Fruit fly (Drosophila melanogaster) whole organism, adult: Measurements from ENCODE around the gene Lectin-galC1.

ENCODE experiments used
- CG11617 ChIP-seq: fragments of 200-800 bp; sonication (Bioruptor generic); optimal IDR thresholded peaks from 2 replicates; lab custom pipeline; 2017; ENCODE audit warnings: mild to moderate bottlenecking, missing biosample characterization, missing genetic modification reagents, missing genetic modification characterization
- CG12768 ChIP-seq: fragments of 200-800 bp; sonication (Bioruptor generic); optimal IDR thresholded peaks from 2 replicates; lab custom pipeline; 2017; ENCODE audit warnings: missing biosample characterization, missing genetic modification characterization, mild to moderate bottlenecking, moderate library complexity, missing genetic modification reagents
- CG14711 ChIP-seq: fragments of 200-800 bp; sonication (Bioruptor generic); optimal IDR thresholded peaks from 2 replicates; lab custom pipeline; 2018; ENCODE audit warnings: missing biosample characterization, mild to moderate bottlenecking, missing genetic modification characterization, moderate library complexity
- CG1620 ChIP-seq: fragments of 200-800 bp; sonication (Bioruptor generic); optimal IDR thresholded peaks from 2 replicates; lab custom pipeline; 2016; ENCODE audit warnings: missing biosample characterization, missing genetic modification characterization
- CG33017 ChIP-seq: fragments of 200-800 bp; sonication (Bioruptor generic); optimal IDR thresholded peaks from 2 replicates; lab custom pipeline; 2018; ENCODE audit warnings: missing biosample characterization, mild to moderate bottlenecking, missing genetic modification characterization, moderate library complexity
- CG5204 ChIP-seq: fragments of 200-800 bp; sonication (Bioruptor generic); optimal IDR thresholded peaks from 2 replicates; lab custom pipeline; 2016; ENCODE audit warnings: missing biosample characterization, missing genetic modification characterization
- CG7045 ChIP-seq: fragments of 200-800 bp; sonication (Bioruptor generic); optimal IDR thresholded peaks from 2 replicates; lab custom pipeline; 2017; ENCODE audit warnings: missing biosample characterization, mild to moderate bottlenecking, missing genetic modification characterization
- CG7101 ChIP-seq: fragments of 200-800 bp; sonication (Bioruptor generic); optimal IDR thresholded peaks from 2 replicates; lab custom pipeline; 2018; ENCODE audit warnings: missing biosample characterization, mild to moderate bottlenecking, missing genetic modification characterization, moderate library complexity
- Clk ChIP-seq: fragments of 200-800 bp; sonication (Bioruptor generic); optimal IDR thresholded peaks from 2 replicates; lab custom pipeline; 2017; ENCODE audit warnings: missing biosample characterization, missing genetic modification characterization
- Crg-1 ChIP-seq: fragments of 200-800 bp; sonication (Bioruptor generic); optimal IDR thresholded peaks from 2 replicates; lab custom pipeline; 2016; ENCODE audit warnings: missing biosample characterization, missing genetic modification characterization
- Hr96 ChIP-seq: fragments of 200-800 bp; sonication (Bioruptor generic); optimal IDR thresholded peaks from 2 replicates; lab custom pipeline; 2016; ENCODE audit warnings: missing biosample characterization, missing genetic modification characterization
- Mnt ChIP-seq: fragments of 200-800 bp; sonication (Bioruptor generic); optimal IDR thresholded peaks from 2 replicates; lab custom pipeline; 2016; ENCODE audit warnings: missing biosample characterization, mild to moderate bottlenecking, missing genetic modification characterization
- bab1 ChIP-seq: fragments of 200-800 bp; sonication (Bioruptor generic); optimal IDR thresholded peaks from 3 replicates; lab custom pipeline; 2019; ENCODE audit warnings: missing biosample characterization, mild to moderate bottlenecking, missing genetic modification characterization, moderate library complexity
- cic ChIP-seq: fragments of 200-800 bp; sonication (Bioruptor generic); optimal IDR thresholded peaks from 2 replicates; lab custom pipeline; 2017; ENCODE audit warnings: missing biosample characterization, mild to moderate bottlenecking, missing genetic modification characterization, moderate library complexity
- cnc ChIP-seq, 2 experiments: fragments of >200 bp; optimal IDR thresholded peaks; 2 replicates each; lab custom pipeline; 2017
- kay ChIP-seq: fragments of 200-800 bp; sonication (Bioruptor generic); peaks from one replicate; lab custom pipeline; 2016; ENCODE audit warnings: missing biosample characterization, missing genetic modification characterization, borderline replicate concordance
- ovo ChIP-seq: fragments of 200-800 bp; sonication (Bioruptor generic); optimal IDR thresholded peaks from 2 replicates; lab custom pipeline; 2016; ENCODE audit warnings: missing biosample characterization, missing genetic modification characterization
- pad ChIP-seq: fragments of 200-800 bp; sonication (Bioruptor generic); optimal IDR thresholded peaks from 3 replicates; lab custom pipeline; 2017; ENCODE audit warnings: missing biosample characterization, missing genetic modification characterization, mild to moderate bottlenecking, moderate library complexity, missing genetic modification reagents
- tj ChIP-seq: fragments of 200-800 bp; sonication (Bioruptor generic); optimal IDR thresholded peaks from 3 replicates; lab custom pipeline; 2017; ENCODE audit warnings: missing biosample characterization, mild to moderate bottlenecking, missing genetic modification characterization, moderate library complexity
- toe ChIP-seq: fragments of 200-800 bp; sonication (Bioruptor generic); optimal IDR thresholded peaks from 2 replicates; lab custom pipeline; 2016; ENCODE audit warnings: missing biosample characterization, missing genetic modification characterization

Lectin-galC1 gene

dm6 chr2L:19378620-19379019 is 38.6 kb upstream of the Lectin-galC1 start:
- TF ChIP-seq cnc (optimal IDR thresholded peaks at IDR 0.05; lab: Kevin White, UChicago): no peak
- TF ChIP-seq CG7045 (GFP tag; lab: Kevin White, UChicago): no peak
- TF ChIP-seq kay: no peak
- TF ChIP-seq pad (GFP tag; lab: Kevin White, UChicago): no peak
- no peak for TF ChIP-seq cic (GFP tag; lab: Kevin White, UChicago)
- TF ChIP-seq Clk (GFP tag; lab: Kevin White, UChicago): no peak
- no peak for TF ChIP-seq tj
- no peak for TF ChIP-seq ovo (GFP tag; lab: Kevin White, UChicago)
- no peak for TF ChIP-seq CG11617 (GFP tag; lab: Kevin White, UChicago)
- TF ChIP-seq CG33017: no peak
- TF ChIP-seq CG7101: no peak
- TF ChIP-seq Crg-1 (GFP tag; lab: Kevin White, UChicago): no peak
- no peak for TF ChIP-seq CG5204 (GFP tag; lab: Kevin White, UChicago)
- TF ChIP-seq toe (GFP tag; lab: Kevin White, UChicago): no peak
- TF ChIP-seq bab1 (GFP tag; lab: Kevin White, UChicago): no peak
- TF ChIP-seq CG1620 (GFP tag; lab: Kevin White, UChicago): no peak
- no peak for TF ChIP-seq CG12768 (GFP tag; lab: Kevin White, UChicago)

DNA sequence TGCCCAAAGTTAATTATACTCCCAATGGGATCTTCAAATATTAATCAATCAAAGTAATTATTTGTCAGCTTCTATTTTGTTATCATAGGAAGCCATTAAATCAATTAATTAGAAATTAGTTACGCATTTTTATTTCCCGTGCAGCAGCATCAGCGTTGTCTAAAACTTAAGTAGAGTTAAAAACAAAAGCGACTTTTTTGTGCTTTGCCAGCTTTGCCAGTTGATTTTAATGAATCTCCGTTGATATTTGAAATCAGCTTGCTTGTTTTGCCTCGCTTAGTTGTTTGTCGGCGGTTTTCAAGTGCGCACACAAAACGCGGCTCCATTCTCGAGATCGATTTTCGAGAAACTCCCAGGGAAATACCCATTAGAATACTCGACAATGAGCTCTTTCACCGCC is 36.6 kb upstream of the Lectin-galC1 start, which contains the start of gene CG17350:
Gene CG17350 (plus strand): TSS at position 301 of the 400 bp plus-strand sequence.
- TF ChIP-seq CG11617 (GFP tag; lab: Kevin White, UChicago) (no peak), Clk (GFP tag; lab: Kevin White, UChicago) (no peak), toe (GFP tag; lab: Kevin White, UChicago) (no peak), CG12768 (GFP tag; lab: Kevin White, UChicago) (no peak), bab1 (GFP tag; lab: Kevin White, UChicago) (no peak), cic (GFP tag; lab: Kevin White, UChicago) (no peak), Crg-1 (GFP tag; lab: Kevin White, UChicago) (no peak), tj (no peak), Hr96 (GFP tag; lab: Kevin White, UChicago) (no peak), kay (no peak), CG7101 (no peak), CG33017 (no peak), CG1620 (GFP tag; lab: Kevin White, UChicago) (no peak), CG7045 (GFP tag; lab: Kevin White, UChicago) (no peak), Mnt (GFP tag; lab: Kevin White, UChicago) (no peak), ovo (GFP tag; lab: Kevin White, UChicago) (no peak), CG14711 (no peak), CG5204 (GFP tag; lab: Kevin White, UChicago) (no peak)

dm6 chr2L:19382353-19382752 is 34.9 kb upstream of the Lectin-galC1 start:
- TF ChIP-seq CG1620 (GFP tag; lab: Kevin White, UChicago): no peak
- TF ChIP-seq CG7045 (GFP tag; lab: Kevin White, UChicago): no peak
- no peak for TF ChIP-seq CG14711
- TF ChIP-seq pad (GFP tag; lab: Kevin White, UChicago): no peak
- no peak for TF ChIP-seq CG7101
- no peak for TF ChIP-seq Crg-1 (GFP tag; lab: Kevin White, UChicago)
- no peak for TF ChIP-seq bab1 (GFP tag; lab: Kevin White, UChicago)
- TF ChIP-seq toe (GFP tag; lab: Kevin White, UChicago): no peak
- TF ChIP-seq ovo (GFP tag; lab: Kevin White, UChicago): no peak
- no peak for TF ChIP-seq CG33017

dm6 chr2L:19386106-19386715 is 31.0 kb upstream of the Lectin-galC1 start, which contains the start of gene fon:
fon (minus strand) TSS chr2L:19386205.
- TF ChIP-seq cic (GFP tag; lab: Kevin White, UChicago) (peak; percentile 55), CG14711 (no peak), kay (peak; percentile 62)

dm6 chr2L:19388966-19389365 is 28.3 kb upstream of the Lectin-galC1 start:
- TF ChIP-seq CG1620 (GFP tag; lab: Kevin White, UChicago) (no peak), ovo (GFP tag; lab: Kevin White, UChicago) (no peak), tj (no peak), CG12768 (GFP tag; lab: Kevin White, UChicago) (no peak), Crg-1 (GFP tag; lab: Kevin White, UChicago) (no peak), CG14711 (no peak), bab1 (GFP tag; lab: Kevin White, UChicago) (no peak), CG7045 (GFP tag; lab: Kevin White, UChicago) (no peak), CG7101 (no peak), cnc (optimal IDR thresholded peaks at IDR 0.05; lab: Kevin White, UChicago) (no peak), Hr96 (GFP tag; lab: Kevin White, UChicago) (no peak), CG5204 (GFP tag; lab: Kevin White, UChicago) (no peak), Clk (GFP tag; lab: Kevin White, UChicago) (no peak), CG33017 (no peak), toe (GFP tag; lab: Kevin White, UChicago) (no peak), CG11617 (GFP tag; lab: Kevin White, UChicago) (no peak), Mnt (GFP tag; lab: Kevin White, UChicago) (no peak), kay (no peak)

dm6 chr2L:19389749-19390148 is 27.5 kb upstream of the Lectin-galC1 start, which contains the start of gene CG17549:
CG17549 (minus strand) TSS chr2L:19390075.
- TF ChIP-seq CG5204 (GFP tag; lab: Kevin White, UChicago): no peak
- no peak for TF ChIP-seq CG7101
- TF ChIP-seq Clk (GFP tag; lab: Kevin White, UChicago): no peak
- TF ChIP-seq CG12768 (GFP tag; lab: Kevin White, UChicago): no peak
- TF ChIP-seq Mnt (GFP tag; lab: Kevin White, UChicago): no peak
- TF ChIP-seq CG1620 (GFP tag; lab: Kevin White, UChicago): no peak
- no peak for TF ChIP-seq Crg-1 (GFP tag; lab: Kevin White, UChicago)
- no peak for TF ChIP-seq cic (GFP tag; lab: Kevin White, UChicago)
- TF ChIP-seq tj: no peak
- no peak for TF ChIP-seq toe (GFP tag; lab: Kevin White, UChicago)
- no peak for TF ChIP-seq CG11617 (GFP tag; lab: Kevin White, UChicago)
- no peak for TF ChIP-seq CG7045 (GFP tag; lab: Kevin White, UChicago)
- no peak for TF ChIP-seq pad (GFP tag; lab: Kevin White, UChicago)
- TF ChIP-seq bab1 (GFP tag; lab: Kevin White, UChicago): no peak
- TF ChIP-seq kay: no peak
- no peak for TF ChIP-seq Hr96 (GFP tag; lab: Kevin White, UChicago)
- TF ChIP-seq CG33017: no peak
- TF ChIP-seq ovo (GFP tag; lab: Kevin White, UChicago): no peak
